Worm (Caenorhabditis elegans) whole organism, dauer: ENCODE data around the gene C41C4.9.

ENCODE experiments used
- unc-62 ChIP-seq: sonication (generic microtip); optimal IDR thresholded peaks from 2 replicates; lab custom pipeline; 2017; ENCODE audit warnings: missing biosample characterization, missing genetic modification reagents, missing genetic modification characterization

C41C4.9 gene

ce11 chrII:8093283-8093682 is 14.2 kb upstream of the C41C4.9 start:
- no peak for TF ChIP-seq unc-62

DNA sequence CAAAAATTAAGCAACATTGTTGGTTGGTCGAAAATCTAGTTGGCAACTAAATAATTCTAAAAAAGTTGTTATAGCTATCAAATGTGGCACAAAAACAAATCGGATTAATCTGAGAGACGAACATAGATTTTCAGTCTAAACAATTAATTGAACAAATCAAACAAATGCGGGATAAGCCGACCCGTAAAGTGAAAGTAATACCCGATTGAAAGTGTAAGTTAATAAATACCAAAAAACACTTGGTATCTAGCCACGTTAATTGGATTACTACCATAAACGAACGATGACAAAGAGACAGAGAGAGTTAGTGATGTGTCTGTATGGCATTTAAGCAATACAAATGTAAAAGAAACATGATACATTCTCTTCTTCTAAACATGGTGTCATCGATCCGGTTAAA is 13.5 kb upstream of the C41C4.9 start:
- TF ChIP-seq unc-62: no peak

DNA sequence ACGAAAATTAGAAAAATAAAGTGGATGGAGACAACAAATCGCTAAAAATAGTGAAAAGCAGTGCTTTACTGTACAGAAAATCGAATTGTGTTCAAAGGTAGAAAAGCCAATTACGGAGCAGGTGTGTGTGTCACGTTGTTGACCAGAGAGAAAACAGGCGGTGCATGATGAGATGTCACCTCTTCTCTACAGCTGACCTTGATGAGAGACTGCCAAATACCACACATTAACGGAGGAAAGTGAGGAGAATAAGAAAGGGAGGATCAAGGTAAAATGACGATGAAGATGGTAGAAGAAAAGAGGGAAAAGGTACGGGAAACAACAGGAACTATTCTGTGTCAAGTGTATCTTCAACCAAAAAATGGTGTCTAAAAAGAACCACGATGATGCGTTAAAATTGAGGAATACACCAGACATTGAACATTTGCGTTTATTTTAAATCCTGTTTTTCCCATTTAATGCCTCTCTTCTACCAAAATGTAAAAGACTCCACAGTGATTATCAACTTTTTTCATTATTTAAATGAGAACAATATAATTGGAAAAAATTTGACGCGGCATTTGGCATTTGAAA is 8.1 kb upstream of the C41C4.9 start:
- TF ChIP-seq unc-62: no peak

ce11 chrII:8102041-8102440 is 5.4 kb upstream of the C41C4.9 start, which contains the start of gene sre-2:
TSS of gene sre-2 (minus strand) at chrII:8102141.
- TF ChIP-seq unc-62: no peak

DNA sequence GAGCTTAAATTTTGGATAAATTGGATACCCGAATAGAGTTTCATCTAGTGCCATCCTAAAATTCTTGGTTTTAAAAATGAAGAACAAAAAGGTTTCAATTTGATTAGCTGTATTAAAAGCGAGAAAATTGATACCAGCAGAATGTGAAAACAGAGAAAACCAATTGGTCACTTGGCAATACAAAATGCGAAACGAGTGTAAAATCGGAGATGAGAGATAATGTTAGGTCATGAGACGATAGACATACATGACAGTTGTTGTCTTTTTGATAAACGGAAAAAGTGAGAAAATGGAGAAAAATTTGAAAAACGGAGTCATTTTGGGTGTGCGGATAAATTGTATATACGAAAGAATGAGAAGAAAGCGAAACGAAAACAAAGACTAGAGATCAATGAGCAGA is 2.4 kb upstream of the C41C4.9 start, which contains the start of gene sfxn-5:
TSS of gene sfxn-5 (minus strand) at position 55 of the 400 bp plus-strand sequence.
- no peak for TF ChIP-seq unc-62

- TF ChIP-seq unc-62: no peak
These were observed 4.6 kb downstream of the C41C4.9 start, which contains the start of gene lron-4 for ce11 chrII:8112063-8112462. TSS of gene lron-4 (minus strand) at chrII:8112163.

ce11 chrII:8116159-8116558 is 8.7 kb downstream of the C41C4.9 start, which contains the start of gene unc-105:
TSS of gene unc-105 (plus strand) at chrII:8116459.
- no peak for TF ChIP-seq unc-62

DNA sequence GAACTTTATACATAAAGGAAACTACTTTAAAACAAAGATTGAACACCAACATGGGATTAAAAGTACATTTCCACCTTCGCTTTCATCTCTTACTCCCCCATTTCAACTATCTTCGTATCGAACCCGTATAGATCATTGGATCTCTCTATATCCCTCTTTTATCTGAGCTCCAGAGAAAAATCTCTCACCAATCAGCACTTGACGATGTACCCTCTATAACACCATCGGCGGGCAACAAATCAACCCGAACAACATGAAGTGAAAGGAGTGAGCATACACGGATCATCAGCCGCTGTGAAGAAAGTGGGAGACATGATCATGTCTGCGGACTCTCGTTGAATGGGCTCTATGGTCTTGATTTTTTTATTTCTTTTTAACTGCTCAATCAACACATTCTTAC is 10.0 kb downstream of the C41C4.9 start:
- TF ChIP-seq unc-62: no peak

DNA sequence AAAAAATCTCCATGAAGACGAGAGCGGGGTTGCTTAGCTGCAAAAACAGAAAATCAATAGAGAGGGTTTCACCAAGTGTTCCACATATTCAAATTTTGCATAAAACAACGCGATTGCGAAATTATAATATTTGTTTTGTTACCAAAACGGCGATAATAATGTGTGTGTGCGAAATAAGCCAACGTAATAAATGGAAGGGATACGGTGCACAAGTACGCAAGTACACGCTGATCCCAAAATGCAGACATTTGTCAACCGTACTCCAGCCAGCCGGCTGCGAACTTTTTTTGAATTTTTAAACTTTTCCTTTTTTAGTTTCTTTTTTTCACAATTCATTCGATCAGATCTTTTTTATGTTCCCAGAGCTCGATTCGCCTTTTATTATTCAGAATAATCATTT is 17.4 kb downstream of the C41C4.9 start, which contains the start of gene ire-1:
TSS of gene ire-1 (minus strand) at position 44 of the 400 bp plus-strand sequence.
- TF ChIP-seq unc-62: no peak

DNA sequence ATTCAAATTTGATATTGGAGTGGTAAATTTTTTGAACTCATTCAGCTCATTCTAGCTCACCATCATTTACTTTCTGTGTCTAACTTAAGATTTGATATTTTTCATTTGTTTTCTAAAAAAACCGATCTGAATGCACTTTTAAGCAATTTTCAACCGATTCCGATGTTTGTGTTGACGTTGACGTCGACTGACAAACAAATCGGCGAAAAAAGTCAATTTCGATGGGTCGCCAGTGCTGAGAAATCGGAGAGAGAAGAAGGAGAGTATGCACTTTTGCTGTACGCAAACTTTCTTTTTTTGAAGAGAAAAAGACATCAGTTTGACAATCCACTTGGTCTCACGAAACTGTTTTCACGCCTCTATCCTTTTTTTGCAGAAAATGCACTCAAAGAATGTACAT is 18.0 kb downstream of the C41C4.9 start:
- no peak for TF ChIP-seq unc-62

- TF ChIP-seq unc-62: no peak
These were observed 18.7 kb downstream of the C41C4.9 start for ce11 chrII:8126132-8126531.

DNA sequence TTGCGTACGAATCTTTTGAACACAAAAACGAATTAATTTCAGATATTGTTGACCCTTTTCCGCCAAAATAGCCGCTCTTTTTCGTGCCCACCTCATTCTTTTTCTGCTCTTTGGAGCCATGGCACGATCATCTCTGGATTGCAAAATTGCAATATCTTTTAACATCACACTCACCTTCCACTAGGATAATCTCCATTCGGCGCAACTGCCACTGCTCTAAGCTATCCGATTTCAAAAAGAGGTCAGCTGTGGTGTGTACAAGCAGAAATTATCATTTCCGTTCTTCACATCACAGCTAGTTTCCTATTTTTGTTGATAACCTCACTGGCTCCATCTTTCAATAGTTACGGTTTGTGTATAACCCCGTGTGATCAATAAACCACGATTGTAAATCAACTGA is 19.2 kb downstream of the C41C4.9 start:
- TF ChIP-seq unc-62: no peak

- TF ChIP-seq unc-62: no peak
These were observed 19.8 kb downstream of the C41C4.9 start for ce11 chrII:8127290-8127689.

ce11 chrII:8127794-8128193 is 20.3 kb downstream of the C41C4.9 start:
- TF ChIP-seq unc-62: no peak

- TF ChIP-seq unc-62: no peak
These were observed 21.0 kb downstream of the C41C4.9 start for ce11 chrII:8128273-8129039.

- TF ChIP-seq unc-62: no peak
These were observed 21.6 kb downstream of the C41C4.9 start for ce11 chrII:8129040-8129387.

DNA sequence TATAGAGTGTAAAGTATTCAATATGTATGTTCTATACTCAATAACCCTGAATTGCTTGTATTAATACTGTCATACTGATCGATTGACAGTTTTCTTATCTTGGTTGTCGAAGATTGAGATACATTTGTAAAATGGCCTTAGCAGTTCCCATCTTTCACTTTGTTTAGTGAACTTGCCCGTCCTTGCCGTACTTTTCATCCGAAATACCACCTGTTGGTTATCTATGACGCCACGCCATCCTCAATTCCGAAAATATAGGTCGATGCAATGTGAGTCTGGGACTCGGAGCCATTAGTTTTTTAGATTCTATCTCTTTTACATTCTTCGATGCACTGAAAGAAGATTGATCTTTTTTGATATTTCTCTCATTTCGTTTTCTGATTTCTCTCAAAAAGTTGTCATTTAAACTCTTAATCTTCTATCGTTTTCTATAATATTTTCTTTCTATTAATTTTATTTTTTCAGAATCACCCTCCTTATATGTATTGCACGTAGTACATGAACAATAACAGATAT is 22.1 kb downstream of the C41C4.9 start, which contains the start of gene ulp-4:
TSS of gene ulp-4 (plus strand) at position 466 of the 516 bp plus-strand sequence.
- no peak for TF ChIP-seq unc-62

DNA sequence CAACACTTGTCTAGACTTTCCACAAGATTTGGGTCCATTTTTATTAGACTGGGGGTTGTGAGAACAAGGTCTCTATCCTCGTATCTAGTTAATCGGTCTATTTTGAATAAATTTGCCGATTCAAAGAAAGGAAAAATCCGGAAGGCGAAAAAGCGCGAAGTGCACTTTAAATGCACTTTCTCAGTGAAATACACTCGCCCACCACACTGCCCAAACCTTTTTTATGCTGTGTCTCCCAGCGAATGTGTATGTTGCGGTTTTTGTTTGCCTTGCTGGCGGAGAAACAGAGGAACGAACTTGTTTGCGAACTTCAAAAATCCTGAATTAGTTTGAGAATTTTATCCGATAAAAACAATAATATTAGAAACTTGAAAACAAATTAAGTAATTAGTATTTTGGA is 23.3 kb downstream of the C41C4.9 start:
- TF ChIP-seq unc-62: no peak
